Worm (Caenorhabditis elegans): ENCODE data around the gene F17C11.11.

- TF ChIP-seq pha-4 (tag; optimal IDR thresholded peaks at IDR 0.05): no peak
- no peak for TF ChIP-seq hlh-1 (tag; optimal IDR thresholded peaks at IDR 0.05)
- TF ChIP-seq bed-3 (GFP tag; optimal IDR thresholded peaks at IDR 0.05): no peak
- no peak for TF ChIP-seq nhr-237 (tag; optimal IDR thresholded peaks at IDR 0.05)
These were observed 2.5 kb upstream of the F17C11.11 start, which contains the start of gene F17C11.26 for ce11 chrV:10941150-10941549.

Measured in whole organism, mixed stage, embryonic.